Fruit fly (Drosophila melanogaster): ENCODE data around the gene Pglym78.
A peak's percentile ranks its signal among the peaks of the same experiment; 100 is the strongest.

Pglym78 gene

dm6 chr3R:29122817-29123611 is 25.0 kb upstream of the Pglym78 start, which contains the start of the genes yem and Ctl2 (continued):
- peak; percentile 55 for TF ChIP-seq lmd (GFP tag; IDR thresholded peaks at IDR 0.05)
- peak; percentile 10 for TF ChIP-seq fd3F (GFP tag; optimal IDR thresholded peaks at IDR 0.05)
- no peak for TF ChIP-seq D19A (tag; optimal IDR thresholded peaks at IDR 0.05)
- TF ChIP-seq fd102C (GFP tag; optimal IDR thresholded peaks at IDR 0.05): no peak
- peak; percentile 63 for TF ChIP-seq CG3838 (GFP tag; optimal IDR thresholded peaks at IDR 0.05)
- peak; percentile 50; the same call in 1 of the 2 replicates for TF ChIP-seq CG4730 (GFP tag; IDR thresholded peaks at IDR 0.05)
- TF ChIP-seq Dfd (GFP tag; optimal IDR thresholded peaks at IDR 0.05): no peak
- peak; percentile 44 for TF ChIP-seq Drgx (GFP tag; IDR thresholded peaks at IDR 0.05)
- TF ChIP-seq Nf-YB (GFP tag; optimal IDR thresholded peaks at IDR 0.05): peak; percentile 25
- peak; percentile 38; the same call in 1 of the 3 replicates for TF ChIP-seq so (GFP tag; IDR thresholded peaks at IDR 0.05)
- peak; percentile 76 for TF ChIP-seq sug (tag; optimal IDR thresholded peaks at IDR 0.05)
- 0 out of 2 replicates have a peak, but pooled peaks have one; percentile 24 for TF ChIP-seq Awh (GFP tag; IDR thresholded peaks at IDR 0.05)
- peak; percentile 77 for TF ChIP-seq az2 (GFP tag; optimal IDR thresholded peaks at IDR 0.05)
- TF ChIP-seq insv (GFP tag; optimal IDR thresholded peaks at IDR 0.05): peak; percentile 13 to 38
- peak; percentile 28 for TF ChIP-seq CG10462 (GFP tag; optimal IDR thresholded peaks at IDR 0.05)
- peak; percentile 50 for TF ChIP-seq D19B (GFP tag; optimal IDR thresholded peaks at IDR 0.05)
- peak; percentile 67 for TF ChIP-seq Dek (tag; optimal IDR thresholded peaks at IDR 0.05)
- TF ChIP-seq Poxn (GFP tag; IDR thresholded peaks at IDR 0.05): no peak
- no peak for TF ChIP-seq fru (optimal IDR thresholded peaks at IDR 0.05)
- 0 out of 2 replicates have a peak, but pooled peaks have one; percentile 16 for TF ChIP-seq tna (GFP tag; IDR thresholded peaks at IDR 0.05; ENCODE audit: partially characterized antibody)
- no peak for TF ChIP-seq usp (GFP tag; optimal IDR thresholded peaks at IDR 0.05)
- no peak for TF ChIP-seq bowl (GFP tag; IDR thresholded peaks at IDR 0.05)
- no peak for TF ChIP-seq nau (GFP tag; optimal IDR thresholded peaks at IDR 0.05)
- TF ChIP-seq Stat92E (GFP tag; optimal IDR thresholded peaks at IDR 0.05): no peak
- peak; percentile 45 for TF ChIP-seq CG10654 (GFP tag; optimal IDR thresholded peaks at IDR 0.05)
- peak; percentile 87 for TF ChIP-seq CG13624 (GFP tag; optimal IDR thresholded peaks at IDR 0.05)
- TF ChIP-seq kni (GFP tag; optimal IDR thresholded peaks at IDR 0.05): peak; percentile 11
- TF ChIP-seq Ssrp (tag; optimal IDR thresholded peaks at IDR 0.05): peak; percentile 65
- TF ChIP-seq crp (GFP tag; optimal IDR thresholded peaks at IDR 0.05): peak; percentile 78 to 97
- TF ChIP-seq lab (GFP tag; optimal IDR thresholded peaks at IDR 0.05): peak; percentile 62
- peak; percentile 79 for TF ChIP-seq ssp (GFP tag; IDR thresholded peaks at IDR 0.05)
- peak; percentile 76 for TF ChIP-seq Hmr (GFP tag; optimal IDR thresholded peaks at IDR 0.05)
- TF ChIP-seq CG4360 (GFP tag; IDR thresholded peaks at IDR 0.05): no peak
- no peak for TF ChIP-seq GATAe (GFP tag; conservative IDR thresholded peaks at IDR 0.05)
- TF ChIP-seq CG2120 (GFP tag; optimal IDR thresholded peaks at IDR 0.05): peak; percentile 92
- TF ChIP-seq zfh2 (GFP tag; optimal IDR thresholded peaks at IDR 0.05): peak; percentile 93
- TF ChIP-seq oc (tag; optimal IDR thresholded peaks at IDR 0.05): peak; percentile 7
- TF ChIP-seq maf-S (GFP tag; optimal IDR thresholded peaks at IDR 0.05): peak; percentile 79
- TF ChIP-seq CG10209 (GFP tag; optimal IDR thresholded peaks at IDR 0.05): peak; percentile 46
- no peak for TF ChIP-seq toy (GFP tag; IDR thresholded peaks at IDR 0.05)
- peak; percentile 38 for TF ChIP-seq CG7987 (GFP tag; optimal IDR thresholded peaks at IDR 0.05)
- TF ChIP-seq CG15479 (GFP tag; optimal IDR thresholded peaks at IDR 0.05): no peak
- TF ChIP-seq tgo (GFP tag; IDR thresholded peaks at IDR 0.05): peak; percentile 58; the same call in 1 of the 3 replicates
- TF ChIP-seq Gsc (GFP tag; IDR thresholded peaks at IDR 0.05): no peak
- TF ChIP-seq CG5953 (GFP tag; IDR thresholded peaks at IDR 0.05): no peak
- peak; percentile 65 for TF ChIP-seq bbx (GFP tag; IDR thresholded peaks at IDR 0.05; ENCODE audit: partially characterized antibody)
- peak; percentile 44 for TF ChIP-seq fd96Cb (tag; optimal IDR thresholded peaks at IDR 0.05)
- no peak; the same call in 1 of the 2 replicates for TF ChIP-seq ro (GFP tag; IDR thresholded peaks at IDR 0.05)
- no peak for TF ChIP-seq Kr (GFP tag; optimal IDR thresholded peaks at IDR 0.05)

Data from whole organism, embryonic.